Fruit fly (Drosophila melanogaster): ENCODE results near the gene DCX-EMAP.

dm6 chr3L:14875608-14876007, 28.0 kb upstream of the DCX-EMAP start:
- TF ChIP-seq CG16863 (GFP tag; optimal IDR thresholded peaks at IDR 0.05) (no peak), gce (GFP tag; IDR thresholded peaks at IDR 0.05) (no peak), CG18011 (GFP tag; optimal IDR thresholded peaks at IDR 0.05) (no peak), E2f2 (GFP tag; IDR thresholded peaks at IDR 0.05) (no peak), CG4730 (GFP tag; IDR thresholded peaks at IDR 0.05) (no peak), Trl (optimal IDR thresholded peaks at IDR 0.05) (no peak), Trl (GFP tag; optimal IDR thresholded peaks at IDR 0.05) (no peak), CTCF (GFP tag; optimal IDR thresholded peaks at IDR 0.05) (no peak), CG13624 (GFP tag; optimal IDR thresholded peaks at IDR 0.05) (no peak)
